Worm (Caenorhabditis elegans): ENCODE measurements around the gene dmd-7.

DNA sequence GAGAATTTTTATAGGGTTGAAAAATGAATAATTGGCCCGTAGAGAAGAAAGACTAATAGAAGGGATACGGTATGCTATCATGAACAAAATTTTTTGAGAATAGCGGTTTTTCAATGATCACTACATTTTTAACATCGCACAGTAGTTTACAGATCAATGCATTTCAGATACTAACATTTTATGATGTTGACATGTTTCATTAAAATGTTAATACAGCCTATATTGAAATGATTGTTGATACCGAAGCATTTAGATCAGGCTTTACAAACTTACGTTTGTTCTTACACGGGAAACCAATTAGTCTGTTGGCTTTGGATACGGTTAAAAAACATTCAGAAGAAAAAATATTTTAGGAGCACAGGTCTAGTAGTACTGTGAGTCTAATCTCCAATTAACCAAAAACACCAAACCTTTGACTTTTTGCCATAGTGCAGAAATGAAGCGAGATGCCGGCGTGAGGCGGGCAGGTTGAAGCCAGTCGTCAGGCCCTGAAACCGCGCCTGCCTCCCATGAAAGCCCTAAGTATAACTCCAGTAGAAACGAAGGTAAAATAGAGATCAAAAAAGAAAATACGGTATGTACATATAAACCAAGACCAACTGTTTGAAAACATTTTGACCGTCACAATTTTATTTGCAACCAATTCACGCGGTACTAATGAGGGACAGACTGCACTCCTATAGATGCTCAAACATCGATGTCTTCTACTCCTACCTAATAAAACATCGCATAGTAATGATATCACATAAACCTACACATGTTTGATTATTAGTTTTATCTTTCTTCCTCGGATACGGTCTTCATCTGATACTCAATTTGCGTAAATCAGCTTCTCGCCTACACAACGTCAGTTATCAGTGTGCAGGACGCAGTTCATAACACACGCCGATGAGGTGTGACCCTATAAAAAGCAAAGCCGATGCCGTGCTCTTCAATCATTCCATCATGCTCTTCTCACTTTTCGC, 31.7 kb downstream of the dmd-7 start, which contains the start of gene fil-2:
- TF ChIP-seq flt-1 (GFP tag; IDR thresholded peaks at IDR 0.05) = no peak
- TF ChIP-seq ztf-29 (GFP tag; IDR thresholded peaks at IDR 0.05) = no peak
- no peak for TF ChIP-seq ztf-23 (GFP tag; IDR thresholded peaks at IDR 0.05)
- no peak for TF ChIP-seq ref-1 (GFP tag; conservative IDR thresholded peaks at IDR 0.05)
- no peak for TF ChIP-seq tab-1 (GFP tag; IDR thresholded peaks at IDR 0.05)
- TF ChIP-seq cog-1 (tag; optimal IDR thresholded peaks at IDR 0.05) = no peak
- TF ChIP-seq med-1 (GFP tag; optimal IDR thresholded peaks at IDR 0.05; ENCODE audit: insufficient read depth) = no peak
- TF ChIP-seq klf-2 (GFP tag; conservative IDR thresholded peaks at IDR 0.05) = no peak
- TF ChIP-seq T22C8.4 (GFP tag; IDR thresholded peaks at IDR 0.05) = no peak

Measured in whole organism, midembryonic.